Worm (Caenorhabditis elegans): ENCODE results near the gene let-60.

ce11 chrIV:11650344-11650743, 40.5 kb downstream of the let-60 start:
- TF ChIP-seq aptf-2 (GFP tag; conservative IDR thresholded peaks at IDR 0.05) (no peak), pha-4 (tag; optimal IDR thresholded peaks at IDR 0.05) (no peak), ztf-25 (GFP tag; IDR thresholded peaks at IDR 0.05) (no peak)
